Fruit fly (Drosophila melanogaster) whole organism, embryonic: ENCODE measurements around the gene CG8516.

ENCODE experiments used
- B-H2 ChIP-seq: fragments of 200-800 bp; sonication (Bioruptor generic); optimal IDR thresholded peaks from 2 replicates; lab custom pipeline; 2018; ENCODE audit warnings: missing biosample characterization, mild to moderate bottlenecking, missing genetic modification characterization
- CG10147 ChIP-seq: fragments of 200-800 bp; sonication (Bioruptor generic); optimal IDR thresholded peaks from 2 replicates; lab custom pipeline; 2019; ENCODE audit warnings: missing biosample characterization, mild to moderate bottlenecking, missing genetic modification characterization, moderate library complexity
- CG10267 ChIP-seq: fragments of 200-800 bp; sonication (Bioruptor generic); optimal IDR thresholded peaks from 2 replicates; lab custom pipeline; 2018; ENCODE audit warnings: missing biosample characterization, mild to moderate bottlenecking, missing genetic modification characterization, moderate library complexity
- CG11456 ChIP-seq: fragments of 200-800 bp; sonication (Bioruptor generic); IDR thresholded peaks from 3 replicates; pipeline ENCODE4 v1.3.6; 2022; ENCODE audit warnings: missing biosample characterization, missing genetic modification characterization
- CG1233 ChIP-seq: fragments of 200-800 bp; sonication (Bioruptor generic); optimal IDR thresholded peaks from 4 replicates; lab custom pipeline; 2018; ENCODE audit warnings: missing biosample characterization, mild to moderate bottlenecking, missing genetic modification characterization
- CG14014 ChIP-seq: fragments of 200-800 bp; sonication (Bioruptor generic); IDR thresholded peaks from 2 replicates; pipeline ENCODE4 v1.3.6; 2022; ENCODE audit warnings: missing biosample characterization, missing genetic modification characterization
- CG14441 ChIP-seq: fragments of 200-800 bp; sonication (Bioruptor generic); IDR thresholded peaks from 2 replicates; pipeline ENCODE4 v1.3.6; 2022; ENCODE audit warnings: missing biosample characterization, missing genetic modification characterization
- CG14667 ChIP-seq: fragments of 200-800 bp; sonication (Bioruptor generic); IDR thresholded peaks from 2 replicates; pipeline ENCODE4 v1.3.6; 2022; ENCODE audit warnings: missing biosample characterization, missing genetic modification characterization
- CG14860 ChIP-seq: fragments of 200-800 bp; sonication (Bioruptor generic); IDR thresholded peaks from 3 replicates; pipeline ENCODE4 v1.3.6; 2022; ENCODE audit warnings: missing biosample characterization, missing genetic modification characterization; ENCODE audit not compliant: partially characterized antibody
- CG16813 ChIP-seq: fragments of 200-800 bp; sonication (Bioruptor generic); IDR thresholded peaks from 3 replicates; pipeline ENCODE4 v1.3.6; 2022; ENCODE audit warnings: missing biosample characterization, missing genetic modification characterization; ENCODE audit not compliant: partially characterized antibody
- CG2129 ChIP-seq: fragments of 200-800 bp; sonication (Bioruptor generic); IDR thresholded peaks from 2 replicates; pipeline ENCODE4 v1.3.6; 2022; ENCODE audit warnings: missing biosample characterization, missing genetic modification characterization; ENCODE audit not compliant: partially characterized antibody
- CG2202 ChIP-seq: fragments of 200-800 bp; sonication (Bioruptor generic); optimal IDR thresholded peaks from 2 replicates; lab custom pipeline; 2018; ENCODE audit warnings: missing biosample characterization, mild to moderate bottlenecking, missing genetic modification characterization
- CG31441 ChIP-seq: fragments of 200-800 bp; sonication (Bioruptor generic); IDR thresholded peaks from 2 replicates; pipeline ENCODE4 v1.3.6; 2022; ENCODE audit warnings: missing biosample characterization, missing genetic modification characterization
- CG32532 ChIP-seq: fragments of 200-800 bp; sonication (Bioruptor generic); IDR thresholded peaks from 2 replicates; pipeline ENCODE4 v1.3.6; 2022; ENCODE audit warnings: missing biosample characterization, missing genetic modification characterization
- CG34376 ChIP-seq: fragments of 200-800 bp; sonication (Bioruptor generic); optimal IDR thresholded peaks from 2 replicates; lab custom pipeline; 2018; ENCODE audit warnings: missing biosample characterization, mild to moderate bottlenecking, missing genetic modification characterization
- CG4282 ChIP-seq: fragments of 200-800 bp; sonication (Bioruptor generic); optimal IDR thresholded peaks from 2 replicates; lab custom pipeline; 2016; ENCODE audit warnings: missing biosample characterization, missing genetic modification characterization
- CG4617 ChIP-seq: fragments of 200-800 bp; sonication (Bioruptor generic); optimal IDR thresholded peaks from 3 replicates; lab custom pipeline; 2016; ENCODE audit warnings: missing biosample characterization, missing genetic modification characterization, borderline replicate concordance
- CG7928 ChIP-seq: fragments of 200-800 bp; sonication (Bioruptor generic); optimal IDR thresholded peaks from 2 replicates; lab custom pipeline; 2017; ENCODE audit warnings: missing biosample characterization, mild to moderate bottlenecking, missing genetic modification characterization
- CHES-1-like ChIP-seq: fragments of 200-800 bp; sonication (Bioruptor generic); optimal IDR thresholded peaks from 2 replicates; lab custom pipeline; 2016; ENCODE audit warnings: missing biosample characterization, missing genetic modification characterization
- CkIIα-i1 ChIP-seq: fragments of 200-800 bp; sonication (Bioruptor generic); IDR thresholded peaks from 2 replicates; pipeline ENCODE4 v1.3.6; 2022; ENCODE audit warnings: missing biosample characterization, missing genetic modification characterization
- Dll ChIP-seq: fragments of 200-800 bp; sonication (Bioruptor generic); IDR thresholded peaks from 4 replicates; pipeline ENCODE4 v1.3.6; 2022; ENCODE audit warnings: missing biosample characterization, missing genetic modification characterization; ENCODE audit not compliant: partially characterized antibody
- Doc3 ChIP-seq: fragments of 200-800 bp; sonication (Bioruptor generic); IDR thresholded peaks from 3 replicates; pipeline ENCODE4 v1.3.6; 2022; ENCODE audit warnings: missing biosample characterization, missing genetic modification characterization; ENCODE audit not compliant: partially characterized antibody
- E2f2 ChIP-seq: fragments of 200-800 bp; sonication (Bioruptor generic); IDR thresholded peaks from 2 replicates; pipeline ENCODE4 v1.3.6; 2022; ENCODE audit warnings: missing biosample characterization, missing genetic modification characterization
- GATAe ChIP-seq: fragments of 200-800 bp; sonication (Bioruptor generic); conservative IDR thresholded peaks from 2 replicates; pipeline ENCODE4 v1.3.6; 2022; ENCODE audit warnings: missing biosample characterization, missing genetic modification characterization
- Hmx ChIP-seq: fragments of 200-800 bp; sonication (Bioruptor generic); optimal IDR thresholded peaks from 2 replicates; lab custom pipeline; 2016; ENCODE audit warnings: missing biosample characterization, missing genetic modification characterization
- Hr3 ChIP-seq: fragments of 200-800 bp; sonication (Bioruptor generic); optimal IDR thresholded peaks from 3 replicates; lab custom pipeline; 2016; ENCODE audit warnings: missing biosample characterization, missing genetic modification characterization
- Nf-YA ChIP-seq: fragments of 200-800 bp; sonication (Bioruptor generic); IDR thresholded peaks from 2 replicates; pipeline ENCODE4 v1.3.6; 2022; ENCODE audit warnings: missing biosample characterization, missing genetic modification characterization
- NfI ChIP-seq: fragments of 200-800 bp; sonication (Bioruptor generic); optimal IDR thresholded peaks from 3 replicates; lab custom pipeline; 2018; ENCODE audit warnings: missing biosample characterization, mild to moderate bottlenecking, missing genetic modification characterization, moderate library complexity
- Sox102F ChIP-seq: fragments of 200-800 bp; sonication (Bioruptor generic); optimal IDR thresholded peaks from 2 replicates; lab custom pipeline; 2018; ENCODE audit warnings: missing biosample characterization, mild to moderate bottlenecking, missing genetic modification characterization, moderate library complexity
- Sry-δ ChIP-seq: fragments of 200-800 bp; sonication (Bioruptor generic); optimal IDR thresholded peaks from 2 replicates; lab custom pipeline; 2016; ENCODE audit warnings: missing biosample characterization, missing genetic modification characterization
- bsh ChIP-seq, 2 experiments: fragments of 200-800 bp; sonication (Bioruptor generic); optimal IDR thresholded peaks; 2 replicates each; lab custom pipeline; 2017 to 2018; ENCODE audit warnings: mild to moderate bottlenecking in 2 of 2, missing biosample characterization in 2 of 2, missing genetic modification characterization in 2 of 2, moderate library complexity in 1 of 2
- crp ChIP-seq, 2 experiments: fragments of 200-800 bp; sonication (Bioruptor generic); optimal IDR thresholded peaks; 2 replicates in 1 of 2; 3 replicates in 1 of 2; lab custom pipeline; 2017; ENCODE audit warnings: missing biosample characterization in 2 of 2, missing genetic modification characterization in 2 of 2, mild to moderate bottlenecking in 1 of 2, moderate library complexity in 1 of 2
- cwo ChIP-seq: fragments of 200-800 bp; sonication (Bioruptor generic); optimal IDR thresholded peaks from 3 replicates; lab custom pipeline; 2017; ENCODE audit warnings: missing biosample characterization, missing genetic modification characterization, mild to moderate bottlenecking, moderate library complexity, missing genetic modification reagents
- gcm ChIP-seq: fragments of 200-800 bp; sonication (Bioruptor generic); optimal IDR thresholded peaks from 2 replicates; lab custom pipeline; 2019; ENCODE audit warnings: missing biosample characterization, mild to moderate bottlenecking, missing genetic modification characterization, moderate library complexity
- gcm2 ChIP-seq: fragments of 200-800 bp; sonication (Bioruptor generic); optimal IDR thresholded peaks from 2 replicates; lab custom pipeline; 2016; ENCODE audit warnings: missing biosample characterization, missing genetic modification characterization
- hbn ChIP-seq: fragments of 200-800 bp; sonication (Bioruptor generic); IDR thresholded peaks from 2 replicates; pipeline ENCODE4 v1.3.6; 2022; ENCODE audit warnings: missing biosample characterization, missing genetic modification characterization; ENCODE audit not compliant: partially characterized antibody
- insv ChIP-seq, 2 experiments: fragments of 200-800 bp; sonication (Bioruptor generic); optimal IDR thresholded peaks; 3 replicates each; lab custom pipeline; 2016 to 2018; ENCODE audit warnings: missing biosample characterization in 2 of 2, missing genetic modification characterization in 2 of 2
- kah ChIP-seq: fragments of 200-800 bp; sonication (Bioruptor generic); optimal IDR thresholded peaks from 2 replicates; lab custom pipeline; 2018; ENCODE audit warnings: missing biosample characterization, mild to moderate bottlenecking, missing genetic modification characterization
- knrl ChIP-seq: fragments of 200-800 bp; sonication (Bioruptor generic); IDR thresholded peaks from 3 replicates; pipeline ENCODE4 v1.3.6; 2022; ENCODE audit warnings: missing biosample characterization, missing genetic modification characterization; ENCODE audit not compliant: partially characterized antibody
- org-1 ChIP-seq: fragments of 200-800 bp; sonication (Bioruptor generic); optimal IDR thresholded peaks from 2 replicates; lab custom pipeline; 2017; ENCODE audit warnings: missing biosample characterization, missing genetic modification characterization
- pita ChIP-seq: fragments of 200-800 bp; sonication (Bioruptor generic); optimal IDR thresholded peaks from 2 replicates; lab custom pipeline; 2017; ENCODE audit warnings: missing biosample characterization, mild to moderate bottlenecking, missing genetic modification characterization
- repo ChIP-seq: fragments of 200-800 bp; sonication (Bioruptor generic); optimal IDR thresholded peaks from 2 replicates; lab custom pipeline; 2016; ENCODE audit warnings: missing biosample characterization, missing genetic modification characterization
- sens ChIP-seq: fragments of 200-800 bp; sonication (Bioruptor generic); peaks from one replicate; lab custom pipeline; 2016; ENCODE audit warnings: missing biosample characterization, missing genetic modification characterization
- stwl ChIP-seq: fragments of 200-800 bp; sonication (Bioruptor generic); optimal IDR thresholded peaks from 3 replicates; lab custom pipeline; 2018; ENCODE audit warnings: missing biosample characterization, mild to moderate bottlenecking, missing genetic modification characterization, moderate library complexity
- sug ChIP-seq: fragments of 200-800 bp; optimal IDR thresholded peaks from 2 replicates; lab custom pipeline; 2019; ENCODE audit warnings: missing biosample characterization, mild to moderate bottlenecking, missing genetic modification characterization, moderate library complexity
- vfl ChIP-seq: fragments of 200-800 bp; sonication (Bioruptor generic); optimal IDR thresholded peaks from 2 replicates; lab custom pipeline; 2016; ENCODE audit warnings: missing biosample characterization, missing genetic modification characterization
- vnd ChIP-seq: fragments of 200-800 bp; sonication (Bioruptor generic); IDR thresholded peaks from 3 replicates; pipeline ENCODE4 v1.3.6; 2022; ENCODE audit warnings: missing biosample characterization, missing genetic modification characterization; ENCODE audit not compliant: partially characterized antibody
- zfh1 ChIP-seq: fragments of 200-800 bp; sonication (Bioruptor generic); IDR thresholded peaks from 3 replicates; pipeline ENCODE4 v1.3.6; 2022; ENCODE audit warnings: missing biosample characterization, missing genetic modification characterization

Gene CG8516

dm6 chr3R:9756187-9756586, 36.9 kb upstream of the CG8516 start, which contains the start of the genes Alg12 and Rpt3R (continued):
- TF ChIP-seq CG11456 (GFP tag; lab: Robert Waterston, UW) (no peak), NfI (GFP tag; lab: Kevin White, UChicago) (no peak), CG31441 (GFP tag; lab: Robert Waterston, UW) (no peak), CG34376 (GFP tag; lab: Kevin White, UChicago) (no peak), stwl (peak; percentile 29), gcm2 (GFP tag; lab: Kevin White, UChicago) (no peak), cwo (GFP tag; lab: Kevin White, UChicago) (no peak), repo (GFP tag; lab: Kevin White, UChicago) (no peak), insv (GFP tag; optimal IDR thresholded peaks at IDR 0.05; lab: Kevin White, UChicago) (no peak), CG10267 (tag; lab: Kevin White, UChicago) (peak; percentile 11), knrl (peak; percentile 32; the same call in 1 of the 3 replicates), E2f2 (GFP tag; lab: Robert Waterston, UW) (peak; percentile 70), vfl (no peak), B-H2 (GFP tag; lab: Kevin White, UChicago) (no peak), CG2129 (GFP tag; lab: Robert Waterston, UW) (0 out of 2 replicates have a peak, but pooled peaks have one; percentile 26), Dll (GFP tag; lab: Robert Waterston, UW) (peak; percentile 81), org-1 (no peak), gcm (GFP tag; lab: Kevin White, UChicago) (no peak), zfh1 (GFP tag; lab: Robert Waterston, UW) (no peak), vnd (GFP tag; lab: Robert Waterston, UW) (0 out of 3 replicates have a peak, but pooled peaks have one; percentile 28), hbn (peak; percentile 62; the same call in 1 of the 2 replicates), CG14014 (GFP tag; lab: Robert Waterston, UW) (no peak), CG4282 (GFP tag; lab: Kevin White, UChicago) (no peak), kah (peak; percentile 94), CG7928 (GFP tag; lab: Kevin White, UChicago) (no peak), CG14667 (no peak), Doc3 (GFP tag; lab: Robert Waterston, UW) (peak; percentile 70), CkIIα-i1 (GFP tag; lab: Robert Waterston, UW) (no peak), Sry-δ (peak; percentile 40), CG14860 (GFP tag; lab: Robert Waterston, UW) (0 out of 3 replicates have a peak, but pooled peaks have one; percentile 30), GATAe (no peak), CG16813 (GFP tag; lab: Robert Waterston, UW) (peak; percentile 48; the same call in 2 of the 3 replicates), sug (tag; lab: Kevin White, UChicago) (no peak)

- TF ChIP-seq Nf-YA (GFP tag; lab: Robert Waterston, UW) (no peak), sens (peak; percentile 81), Hmx (GFP tag; lab: Kevin White, UChicago) (no peak), CG10147 (GFP tag; lab: Kevin White, UChicago) (no peak), CG4617 (GFP tag; lab: Kevin White, UChicago) (peak; percentile 63), CG2202 (tag; lab: Kevin White, UChicago) (no peak), CG32532 (GFP tag; lab: Robert Waterston, UW) (peak; percentile 42), CG14441 (GFP tag; lab: Robert Waterston, UW) (no peak), B-H2 (GFP tag; lab: Kevin White, UChicago) (peak; percentile 36), CG10267 (tag; lab: Kevin White, UChicago) (peak; percentile 48), Sox102F (GFP tag; lab: Kevin White, UChicago) (no peak), CG1233 (GFP tag; lab: Kevin White, UChicago) (peak; percentile 18), CHES-1-like (GFP tag; lab: Kevin White, UChicago) (no peak), bsh (GFP tag; optimal IDR thresholded peaks at IDR 0.05; lab: Kevin White, UChicago) (peak in 1 of 2 experiments; percentile 42), Hr3 (GFP tag; lab: Kevin White, UChicago) (peak; percentile 23), pita (GFP tag; lab: Kevin White, UChicago) (no peak), crp (GFP tag; optimal IDR thresholded peaks at IDR 0.05; lab: Kevin White, UChicago) (peak in 1 of 2 experiments; percentile 79)
These were observed 33.5 kb upstream of the CG8516 start, which contains the start of gene Mpi for dm6 chr3R:9759360-9760191. Gene Mpi, plus strand, starts transcription at chr3R:9759622.
